Worm (Caenorhabditis elegans): ENCODE data around the gene famp-1.

- TF ChIP-seq ceh-27 (GFP tag; optimal IDR thresholded peaks at IDR 0.05) (no peak), bed-2 (GFP tag; IDR thresholded peaks at IDR 0.05) (no peak), unc-130 (GFP tag; optimal IDR thresholded peaks at IDR 0.05) (no peak), egl-44 (GFP tag; IDR thresholded peaks at IDR 0.05) (no peak), nhr-80 (tag; optimal IDR thresholded peaks at IDR 0.05) (no peak), lin-26 (GFP tag; IDR thresholded peaks at IDR 0.05) (no peak), hrde-1 (tag; optimal IDR thresholded peaks at IDR 0.05; ENCODE audit: borderline replicate concordance) (no peak), K12H6.12 (tag; optimal IDR thresholded peaks at IDR 0.05) (no peak)
Measured at ce11 chrIV:2311554-2311953, 48.1 kb upstream of the famp-1 start.
